Worm (Caenorhabditis elegans) whole organism, L4 larva: ENCODE results near the gene cwp-3.

ENCODE experiments used
- D1046.2 ChIP-seq: fragments of 200-800 bp; sonication (Bioruptor generic); IDR thresholded peaks from 2 replicates; pipeline ENCODE4 v1.3.6; 2022; ENCODE audit warnings: missing genetic modification characterization, missing compliant biosample characterization
- Y105C5A.15 ChIP-seq: fragments of 200-800 bp; sonication (Bioruptor generic); IDR thresholded peaks from 2 replicates; pipeline ENCODE4 v1.3.6; 2022; ENCODE audit warnings: missing genetic modification characterization, missing compliant biosample characterization
- Y48G9A.11 ChIP-seq: fragments of 200-800 bp; sonication (Bioruptor generic); IDR thresholded peaks from 2 replicates; pipeline ENCODE4 v1.3.6; 2022; ENCODE audit warnings: missing genetic modification reagents, missing genetic modification characterization, missing compliant biosample characterization
- Y75B8A.6 ChIP-seq: fragments of 200-800 bp; sonication (Bioruptor generic); IDR thresholded peaks from 2 replicates; pipeline ENCODE4 v1.3.6; 2022; ENCODE audit warnings: missing genetic modification reagents, missing genetic modification characterization, missing compliant biosample characterization
- ama-1 ChIP-seq: fragments of 150-350 bp; optimal IDR thresholded peaks from 2 replicates; lab custom pipeline; 2014; ENCODE audit warnings: inconsistent platforms, mixed read lengths
- arid-1 ChIP-seq: fragments of 200-800 bp; sonication (Bioruptor generic); conservative IDR thresholded peaks from 2 replicates; pipeline ENCODE4 v1.3.6; 2022; ENCODE audit warnings: missing genetic modification reagents, missing genetic modification characterization, missing compliant biosample characterization
- ceh-20 ChIP-seq: fragments of 200-800 bp; sonication (Bioruptor generic); IDR thresholded peaks from 2 replicates; pipeline ENCODE4 v1.3.6; 2022; ENCODE audit warnings: missing genetic modification reagents, missing genetic modification characterization, missing compliant biosample characterization
- ceh-28 ChIP-seq: fragments of 150-350 bp; optimal IDR thresholded peaks from 2 replicates; lab custom pipeline; 2014; ENCODE audit warnings: missing biosample characterization, missing genetic modification reagents, missing genetic modification characterization
- ceh-44 ChIP-seq: fragments of 200-800 bp; sonication (Bioruptor generic); IDR thresholded peaks from 2 replicates; pipeline ENCODE4 v1.3.6; 2022; ENCODE audit warnings: missing genetic modification reagents, missing genetic modification characterization, missing compliant biosample characterization
- ctbp-1 ChIP-seq: fragments of 200-800 bp; sonication (Bioruptor generic); IDR thresholded peaks from 2 replicates; pipeline ENCODE4 v1.3.6; 2022; ENCODE audit warnings: missing genetic modification reagents, missing genetic modification characterization, missing compliant biosample characterization
- daf-8 ChIP-seq: fragments of 200-800 bp; sonication (Bioruptor generic); IDR thresholded peaks from 2 replicates; pipeline ENCODE4 v1.3.6; 2022; ENCODE audit warnings: missing genetic modification characterization, missing compliant biosample characterization
- dve-1 ChIP-seq: sonication (generic microtip); optimal IDR thresholded peaks from 2 replicates; lab custom pipeline; 2017; ENCODE audit warnings: antibody characterized with exemption, mild to moderate bottlenecking, missing genetic modification characterization, missing compliant biosample characterization; ENCODE audit not compliant: insufficient read depth
- egl-43 ChIP-seq: fragments of 200-800 bp; sonication (Bioruptor generic); IDR thresholded peaks from 2 replicates; pipeline ENCODE4 v1.3.6; 2022; ENCODE audit warnings: missing genetic modification reagents, missing genetic modification characterization, missing compliant biosample characterization
- fkh-10 ChIP-seq: fragments of 150-350 bp; optimal IDR thresholded peaks from 2 replicates; lab custom pipeline; 2014; ENCODE audit warnings: missing biosample characterization, missing genetic modification reagents, missing genetic modification characterization
- gei-8 ChIP-seq: fragments of 200-800 bp; sonication (Bioruptor generic); optimal IDR thresholded peaks from 2 replicates; lab custom pipeline; 2018; ENCODE audit warnings: mild to moderate bottlenecking, missing genetic modification characterization, missing compliant biosample characterization
- hlh-11 ChIP-seq: fragments of 200-800 bp; sonication (Bioruptor generic); optimal IDR thresholded peaks from 2 replicates; lab custom pipeline; 2018; ENCODE audit warnings: mild to moderate bottlenecking, missing genetic modification characterization, missing compliant biosample characterization
- madf-9 ChIP-seq: fragments of 200-800 bp; sonication (Bioruptor generic); conservative IDR thresholded peaks from 2 replicates; pipeline ENCODE4 v1.3.6; 2022; ENCODE audit warnings: missing genetic modification reagents, missing genetic modification characterization, missing compliant biosample characterization
- mdt-29 ChIP-seq: fragments of 200-800 bp; sonication (Bioruptor generic); IDR thresholded peaks from 2 replicates; pipeline ENCODE4 v1.3.6; 2022; ENCODE audit warnings: missing genetic modification reagents, missing genetic modification characterization, missing compliant biosample characterization
- mxl-3 ChIP-seq: fragments of 200-800 bp; sonication (Bioruptor generic); optimal IDR thresholded peaks from 2 replicates; lab custom pipeline; 2018; ENCODE audit warnings: mild to moderate bottlenecking, missing genetic modification characterization, missing compliant biosample characterization
- nhr-11 ChIP-seq: fragments of 150-350 bp; optimal IDR thresholded peaks from 2 replicates; lab custom pipeline; 2014; ENCODE audit warnings: missing biosample characterization, missing genetic modification characterization
- nhr-237 ChIP-seq: sonication (generic microtip); optimal IDR thresholded peaks from 2 replicates; lab custom pipeline; 2017; ENCODE audit warnings: missing biosample characterization, missing genetic modification characterization
- nhr-42 ChIP-seq: fragments of 200-800 bp; sonication (Bioruptor generic); IDR thresholded peaks from 2 replicates; pipeline ENCODE4 v1.3.6; 2022; ENCODE audit warnings: missing genetic modification characterization, missing compliant biosample characterization
- nhr-6 ChIP-seq: fragments of 150-350 bp; optimal IDR thresholded peaks from 2 replicates; lab custom pipeline; 2014; ENCODE audit warnings: missing biosample characterization, missing genetic modification characterization
- nhr-77 ChIP-seq: fragments of 150-350 bp; optimal IDR thresholded peaks from 2 replicates; lab custom pipeline; 2014; ENCODE audit warnings: missing biosample characterization, missing genetic modification characterization
- pqm-1 ChIP-seq: sonication (generic microtip); optimal IDR thresholded peaks from 2 replicates; lab custom pipeline; 2017; ENCODE audit warnings: missing biosample characterization, missing genetic modification characterization
- set-16 ChIP-seq: fragments of 200-800 bp; sonication (Bioruptor generic); IDR thresholded peaks from 2 replicates; pipeline ENCODE4 v1.3.6; 2022; ENCODE audit warnings: missing genetic modification reagents, missing genetic modification characterization, missing compliant biosample characterization
- snpc-1.2 ChIP-seq: fragments of 200-800 bp; sonication (Bioruptor generic); IDR thresholded peaks from 2 replicates; pipeline ENCODE4 v1.3.6; 2022; ENCODE audit warnings: missing genetic modification reagents, missing genetic modification characterization, missing compliant biosample characterization
- spr-1 ChIP-seq: sonication (generic microtip); optimal IDR thresholded peaks from 2 replicates; lab custom pipeline; 2016; ENCODE audit warnings: mild to moderate bottlenecking, missing genetic modification characterization, missing compliant biosample characterization
- tra-1 ChIP-seq: fragments of 200-800 bp; sonication (Bioruptor generic); IDR thresholded peaks from 2 replicates; pipeline ENCODE4 v1.3.6; 2022; ENCODE audit warnings: missing genetic modification reagents, missing genetic modification characterization, missing compliant biosample characterization
- unc-130 ChIP-seq: sonication (generic microtip); optimal IDR thresholded peaks from 2 replicates; lab custom pipeline; 2016; ENCODE audit warnings: missing genetic modification reagents, missing genetic modification characterization, missing compliant biosample characterization
- zfp-2 ChIP-seq: sonication (generic microtip); optimal IDR thresholded peaks from 2 replicates; lab custom pipeline; 2016; ENCODE audit warnings: mild to moderate bottlenecking, missing genetic modification characterization, missing compliant biosample characterization
- ztf-11 ChIP-seq: fragments of 150-350 bp; optimal IDR thresholded peaks from 2 replicates; lab custom pipeline; 2014; ENCODE audit warnings: missing biosample characterization, missing genetic modification characterization

Gene cwp-3

DNA sequence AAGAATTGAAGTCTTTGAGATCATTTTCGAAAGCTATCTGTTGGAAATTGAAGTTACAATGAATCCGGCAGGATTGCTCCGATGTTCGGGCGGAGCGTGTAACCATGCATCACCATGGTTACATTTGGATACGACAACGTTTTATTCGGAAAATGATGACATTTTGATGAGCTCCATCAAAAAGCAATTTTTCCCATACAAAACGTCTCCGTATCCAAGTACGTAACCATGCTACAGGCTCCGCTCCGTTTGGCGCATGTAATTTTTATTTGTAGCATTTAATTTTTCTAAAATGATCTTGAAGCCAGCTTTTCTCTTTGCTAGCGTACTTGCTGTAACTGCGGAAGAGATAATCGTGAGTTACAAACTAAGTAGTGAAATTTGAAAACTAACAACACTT lies at the start of gene cwp-3, which contains the start of gene cwp-2:
Gene cwp-3 (plus strand): TSS at position 293 of the 400 bp plus-strand sequence.
Gene cwp-2 (minus strand): TSS at position 101 of the 400 bp plus-strand sequence.
- TF ChIP-seq ceh-28: no peak
- TF ChIP-seq hlh-11 (tag; lab: Kevin White, UChicago): no peak
- TF ChIP-seq ama-1 (lab: Kevin White, UChicago): no peak
- TF ChIP-seq ztf-11 (tag; lab: Kevin White, UChicago): no peak
- TF ChIP-seq D1046.2 (GFP tag; lab: Robert Waterston, UW): no peak
- TF ChIP-seq fkh-10 (GFP tag; lab: Kevin White, UChicago): no peak
- no peak for TF ChIP-seq Y105C5A.15 (GFP tag; lab: Robert Waterston, UW)
- TF ChIP-seq arid-1 (GFP tag; lab: Robert Waterston, UW): no peak
- TF ChIP-seq Y48G9A.11 (GFP tag; lab: Robert Waterston, UW): no peak
- TF ChIP-seq, all 104 proteins: peak for 0

DNA sequence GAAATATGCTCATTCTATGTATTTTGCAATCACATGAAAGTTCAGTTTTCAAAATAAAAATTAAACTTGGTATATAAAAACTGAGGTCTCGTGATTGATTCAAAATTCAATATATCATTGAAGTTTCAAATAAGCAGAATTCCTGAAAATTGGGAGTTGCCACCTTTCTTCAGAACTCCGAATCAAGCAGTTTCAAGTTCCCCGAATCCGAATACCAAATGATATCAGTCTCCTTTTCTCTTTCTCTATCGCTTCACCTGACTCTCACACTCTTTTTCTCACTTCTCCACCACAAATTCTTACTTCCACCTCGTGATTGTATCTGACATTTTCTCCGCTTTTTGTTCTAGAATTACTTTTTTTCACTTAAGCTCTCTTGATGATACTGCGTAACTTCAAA lies 48.3 kb upstream of the cwp-3 start, which contains the start of gene R02F11.2:
Gene R02F11.2 (plus strand): TSS at position 292 of the 400 bp plus-strand sequence.
- peak; percentile 60 for TF ChIP-seq nhr-11 (tag; lab: Kevin White, UChicago)
- TF ChIP-seq gei-8: no peak
- no peak for TF ChIP-seq pqm-1 (tag; lab: Kevin White, UChicago)
- TF ChIP-seq ceh-44: no peak
- TF ChIP-seq nhr-42 (GFP tag; lab: Robert Waterston, UW): no peak
- no peak for TF ChIP-seq unc-130 (GFP tag; lab: Kevin White, UChicago)
- TF ChIP-seq fkh-10 (GFP tag; lab: Kevin White, UChicago): no peak

DNA sequence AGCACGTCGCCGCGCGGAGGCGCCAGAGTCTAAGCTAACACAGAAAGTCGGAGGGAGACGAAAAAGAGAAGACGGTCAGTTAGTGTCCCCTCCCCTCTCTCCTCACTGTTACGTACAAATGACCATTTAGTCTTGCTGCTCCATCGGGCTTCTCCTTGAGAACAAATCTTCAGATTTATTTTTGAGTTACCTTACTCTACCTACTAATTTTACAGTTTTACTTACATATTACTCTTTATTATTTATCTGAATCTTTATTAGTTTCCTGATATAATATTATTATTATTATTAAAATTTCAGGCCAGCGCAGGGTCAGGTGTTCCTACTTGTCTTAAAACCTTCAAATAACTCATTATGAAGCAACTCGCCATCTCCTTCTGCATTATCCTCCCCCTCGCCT lies 41.8 kb upstream of the cwp-3 start, which contains the start of gene R02F11.1:
Gene R02F11.1 (plus strand): TSS at position 301 of the 400 bp plus-strand sequence.
- no peak for TF ChIP-seq Y105C5A.15 (GFP tag; lab: Robert Waterston, UW)
- no peak for TF ChIP-seq Y75B8A.6 (GFP tag; lab: Robert Waterston, UW)
- 0 out of 2 replicates have a peak, but pooled peaks have one; percentile 11 for TF ChIP-seq set-16
- no peak for TF ChIP-seq madf-9 (GFP tag; lab: Robert Waterston, UW)

- TF ChIP-seq spr-1 (tag; lab: Kevin White, UChicago) (no peak), egl-43 (peak; percentile 73; the same call in 1 of the 2 replicates), daf-8 (GFP tag; lab: Robert Waterston, UW) (no peak), nhr-11 (tag; lab: Kevin White, UChicago) (no peak), snpc-1.2 (peak; percentile 30; the same call in 1 of the 2 replicates), ceh-28 (no peak), nhr-77 (no peak), set-16 (peak; percentile 67), nhr-6 (tag; lab: Kevin White, UChicago) (no peak)
These were observed 40.7 kb upstream of the cwp-3 start for ce11 chrV:4801943-4802342.

ce11 chrV:4805847-4806246 lies 36.8 kb upstream of the cwp-3 start, which contains the start of gene R02F11.3:
Gene R02F11.3 (minus strand): TSS chrV:4805947.
- TF ChIP-seq ceh-28: no peak
- TF ChIP-seq ceh-20: no peak
- no peak for TF ChIP-seq zfp-2
- no peak for TF ChIP-seq nhr-237 (tag; lab: Kevin White, UChicago)
- TF ChIP-seq ztf-11 (tag; lab: Kevin White, UChicago): no peak
- TF ChIP-seq gei-8: no peak
- no peak for TF ChIP-seq dve-1 (tag; lab: Kevin White, UChicago)
- TF ChIP-seq ctbp-1 (GFP tag; lab: Robert Waterston, UW): no peak
- TF ChIP-seq mdt-29: no peak
- TF ChIP-seq mxl-3 (GFP tag; lab: Kevin White, UChicago): no peak
- no peak for TF ChIP-seq arid-1 (GFP tag; lab: Robert Waterston, UW)
- TF ChIP-seq tra-1: no peak
- TF ChIP-seq, all 104 proteins: peak for 0
